Worm (Caenorhabditis elegans): ENCODE data around the gene C55B6.1.

DNA sequence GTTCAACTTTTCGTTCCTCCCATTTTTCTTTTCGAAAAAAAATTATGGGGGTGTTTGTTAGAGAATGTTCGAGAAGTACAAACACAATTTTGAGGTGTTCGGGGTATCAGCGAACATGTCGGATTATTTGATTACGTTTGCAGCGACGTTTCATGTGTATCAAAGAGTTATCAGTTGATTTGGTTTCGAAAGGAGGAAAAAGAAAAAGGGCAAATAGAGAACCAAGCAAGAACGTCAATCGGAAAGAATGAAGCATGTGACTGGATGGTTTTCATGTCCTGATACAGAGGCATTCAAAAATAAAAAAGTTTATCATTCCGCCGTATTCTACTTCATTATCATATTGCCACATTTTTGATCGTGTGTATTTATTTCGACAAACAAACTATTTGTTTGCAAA lies 44.6 kb downstream of the C55B6.1 start:
- no peak for TF ChIP-seq skn-1 (tag; optimal IDR thresholded peaks at IDR 0.05)
- no peak for TF ChIP-seq lin-15B (tag; optimal IDR thresholded peaks at IDR 0.05)
- TF ChIP-seq nhr-76 (tag; optimal IDR thresholded peaks at IDR 0.05), result no peak
- no peak for TF ChIP-seq unc-62 (GFP tag; optimal IDR thresholded peaks at IDR 0.05)
- no peak for TF ChIP-seq dpl-1 (GFP tag; optimal IDR thresholded peaks at IDR 0.05)
- TF ChIP-seq irx-1 (tag; optimal IDR thresholded peaks at IDR 0.05), result no peak
- TF ChIP-seq mdl-1 (tag; optimal IDR thresholded peaks at IDR 0.05), result no peak
- no peak for TF ChIP-seq C16A3.4 (tag; optimal IDR thresholded peaks at IDR 0.05)
- TF ChIP-seq nhr-237 (tag; optimal IDR thresholded peaks at IDR 0.05), result no peak
